Worm (Caenorhabditis elegans): ENCODE measurements around the gene mrpl-16.

The mrpl-16 gene

ce11 chrIII:4696903-4697302 is 7.3 kb upstream of the mrpl-16 start:
- TF ChIP-seq unc-3 (GFP tag; conservative IDR thresholded peaks at IDR 0.05) (no peak), unc-3 (tag; optimal IDR thresholded peaks at IDR 0.05) (no peak), gmeb-2 (tag; optimal IDR thresholded peaks at IDR 0.05) (no peak), ceh-31 (tag; optimal IDR thresholded peaks at IDR 0.05) (no peak), pat-9 (tag; optimal IDR thresholded peaks at IDR 0.05) (no peak), mec-3 (tag; optimal IDR thresholded peaks at IDR 0.05; ENCODE audit: borderline replicate concordance) (no peak), ama-1 (optimal IDR thresholded peaks at IDR 0.05) (no peak), C08G9.2 (tag; optimal IDR thresholded peaks at IDR 0.05) (no peak), pha-4 (tag; optimal IDR thresholded peaks at IDR 0.05) (no peak)

- TF ChIP-seq pha-4 (tag; optimal IDR thresholded peaks at IDR 0.05) (no peak), zip-5 (tag; optimal IDR thresholded peaks at IDR 0.05) (no peak), ttx-3 (tag; optimal IDR thresholded peaks at IDR 0.05) (no peak), F13H6.1 (tag; optimal IDR thresholded peaks at IDR 0.05) (no peak), sox-4 (tag; optimal IDR thresholded peaks at IDR 0.05) (no peak), dve-1 (tag; optimal IDR thresholded peaks at IDR 0.05) (no peak), nhr-11 (tag; optimal IDR thresholded peaks at IDR 0.05) (no peak), ceh-34 (tag; optimal IDR thresholded peaks at IDR 0.05) (no peak), lin-11 (tag; optimal IDR thresholded peaks at IDR 0.05) (no peak), fkh-10 (GFP tag; optimal IDR thresholded peaks at IDR 0.05) (no peak), pag-3 (tag; optimal IDR thresholded peaks at IDR 0.05; ENCODE audit: borderline replicate concordance) (no peak), fax-1 (tag; optimal IDR thresholded peaks at IDR 0.05) (no peak), lim-6 (tag; optimal IDR thresholded peaks at IDR 0.05) (no peak), sox-2 (GFP tag; IDR thresholded peaks at IDR 0.05) (no peak)
These were observed 6.4 kb upstream of the mrpl-16 start, which contains the start of gene dnj-18 for ce11 chrIII:4697819-4698218. Gene dnj-18 (plus strand): TSS chrIII:4698119.

ce11 chrIII:4699922-4700321 is 4.3 kb upstream of the mrpl-16 start, which contains the start of gene sel-13:
Gene sel-13 (minus strand): TSS chrIII:4700224.
- TF ChIP-seq ceh-24 (tag; optimal IDR thresholded peaks at IDR 0.05), result no peak
- no peak for TF ChIP-seq T23F11.4 (GFP tag; optimal IDR thresholded peaks at IDR 0.05)
- no peak for TF ChIP-seq odd-2 (tag; optimal IDR thresholded peaks at IDR 0.05)
- TF ChIP-seq gmeb-2 (tag; optimal IDR thresholded peaks at IDR 0.05), result no peak
- no peak for TF ChIP-seq sox-4 (tag; optimal IDR thresholded peaks at IDR 0.05)
- TF ChIP-seq eyg-1 (tag; optimal IDR thresholded peaks at IDR 0.05), result no peak
- no peak for TF ChIP-seq K02D7.2 (tag; optimal IDR thresholded peaks at IDR 0.05)
- TF ChIP-seq elt-4 (tag; optimal IDR thresholded peaks at IDR 0.05), result no peak
- TF ChIP-seq tbx-2 (tag; optimal IDR thresholded peaks at IDR 0.05), result no peak
- no peak for TF ChIP-seq ceh-34 (tag; optimal IDR thresholded peaks at IDR 0.05)
- TF ChIP-seq unc-55 (GFP tag; optimal IDR thresholded peaks at IDR 0.05), result no peak
- no peak for TF ChIP-seq rnt-1 (tag; optimal IDR thresholded peaks at IDR 0.05)
- no peak for TF ChIP-seq che-1 (tag; optimal IDR thresholded peaks at IDR 0.05)
- TF ChIP-seq nhr-11 (tag; optimal IDR thresholded peaks at IDR 0.05), result no peak
- no peak for TF ChIP-seq ets-4 (tag; optimal IDR thresholded peaks at IDR 0.05)
- no peak for TF ChIP-seq mec-3 (tag; optimal IDR thresholded peaks at IDR 0.05; ENCODE audit: borderline replicate concordance)

ce11 chrIII:4705207-4705606 is 1.0 kb downstream of the mrpl-16 start, which contains the start of gene pgap-2:
Gene pgap-2 (plus strand): TSS chrIII:4705507.
- no peak for TF ChIP-seq nhr-232 (tag; optimal IDR thresholded peaks at IDR 0.05)
- no peak for TF ChIP-seq unc-3 (GFP tag; conservative IDR thresholded peaks at IDR 0.05)
- TF ChIP-seq unc-3 (tag; optimal IDR thresholded peaks at IDR 0.05), result no peak
- no peak for TF ChIP-seq hlh-6 (tag; optimal IDR thresholded peaks at IDR 0.05)
- no peak for TF ChIP-seq tbx-7 (tag; optimal IDR thresholded peaks at IDR 0.05)
- TF ChIP-seq tbx-2 (tag; optimal IDR thresholded peaks at IDR 0.05), result no peak
- TF ChIP-seq pha-4 (tag; optimal IDR thresholded peaks at IDR 0.05), result no peak
- TF ChIP-seq C38D4.7 (GFP tag; optimal IDR thresholded peaks at IDR 0.05), result no peak
- no peak for TF ChIP-seq ets-4 (tag; optimal IDR thresholded peaks at IDR 0.05)
- no peak for TF ChIP-seq ttx-3 (tag; optimal IDR thresholded peaks at IDR 0.05)
- no peak for TF ChIP-seq gmeb-2 (tag; optimal IDR thresholded peaks at IDR 0.05)
- TF ChIP-seq sox-4 (tag; optimal IDR thresholded peaks at IDR 0.05), result no peak
- TF ChIP-seq pha-2 (tag; optimal IDR thresholded peaks at IDR 0.05), result no peak
- no peak for TF ChIP-seq mec-3 (tag; optimal IDR thresholded peaks at IDR 0.05; ENCODE audit: borderline replicate concordance)
